Worm (Caenorhabditis elegans) whole organism, young adult: Measurements from ENCODE around the gene bath-39.

ENCODE experiments used
- B0035.1 ChIP-seq: sonication (generic microtip); optimal IDR thresholded peaks from 2 replicates; lab custom pipeline; 2016; ENCODE audit warnings: missing genetic modification characterization, mild to moderate bottlenecking, missing compliant biosample characterization, missing genotype, missing genetic modification reagents
- B0336.3 ChIP-seq: fragments of 200-800 bp; sonication (Bioruptor generic); IDR thresholded peaks from 2 replicates; pipeline ENCODE4 v1.3.6; 2022; ENCODE audit warnings: missing genetic modification characterization, missing compliant biosample characterization
- C06A6.2 ChIP-seq: fragments of 200-800 bp; sonication (Bioruptor generic); conservative IDR thresholded peaks from 2 replicates; pipeline ENCODE4 v1.3.6; 2022; ENCODE audit warnings: missing genetic modification characterization, missing compliant biosample characterization
- F22D6.2 ChIP-seq: sonication (generic microtip); optimal IDR thresholded peaks from 2 replicates; lab custom pipeline; 2016; ENCODE audit warnings: mild to moderate bottlenecking, missing genetic modification characterization, missing compliant biosample characterization
- F23B12.7 ChIP-seq: sonication (generic microtip); optimal IDR thresholded peaks from 2 replicates; lab custom pipeline; 2017; ENCODE audit warnings: missing genetic modification characterization, mild to moderate bottlenecking, missing compliant biosample characterization, antibody characterized with exemption, moderate library complexity; ENCODE audit not compliant: insufficient read depth
- F33H1.4 ChIP-seq: fragments of 200-800 bp; sonication (Bioruptor generic); IDR thresholded peaks from 2 replicates; pipeline ENCODE4 v1.3.6; 2022; ENCODE audit warnings: missing genetic modification reagents, missing genetic modification characterization, missing compliant biosample characterization
- F49E8.2 ChIP-seq: sonication (generic microtip); optimal IDR thresholded peaks from 3 replicates; lab custom pipeline; 2017; ENCODE audit warnings: missing genetic modification characterization, mild to moderate bottlenecking, missing compliant biosample characterization, antibody characterized with exemption, moderate library complexity; ENCODE audit not compliant: insufficient read depth
- K11D2.4 ChIP-seq: fragments of 200-800 bp; sonication (Bioruptor generic); IDR thresholded peaks from 2 replicates; pipeline ENCODE4 v1.3.6; 2022; ENCODE audit warnings: missing genetic modification reagents, missing genetic modification characterization, missing compliant biosample characterization
- Y79H2A.3 ChIP-seq: fragments of 200-800 bp; sonication (Bioruptor generic); conservative IDR thresholded peaks from 2 replicates; pipeline ENCODE4 v1.3.6; 2022; ENCODE audit warnings: missing genetic modification reagents, missing genetic modification characterization, missing compliant biosample characterization
- ZK185.1 ChIP-seq: sonication (generic microtip); optimal IDR thresholded peaks from 2 replicates; lab custom pipeline; 2016; ENCODE audit warnings: mild to moderate bottlenecking, missing genetic modification characterization, missing compliant biosample characterization; ENCODE audit not compliant: poor library complexity, severe bottlenecking
- ama-1 ChIP-seq, 3 experiments: fragments of 150-350 bp in 1 of 3; sonication (generic microtip) in 2 of 3; optimal IDR thresholded peaks; 2 replicates each; lab custom pipeline; 2014 to 2018; ENCODE audit warnings: missing biosample characterization in 2 of 3, missing genetic modification characterization in 2 of 3, missing genetic modification reagents in 2 of 3
- aptf-3 ChIP-seq: fragments of 200-800 bp; sonication (Bioruptor generic); IDR thresholded peaks from 2 replicates; pipeline ENCODE4 v1.3.6; 2022; ENCODE audit warnings: missing genetic modification characterization, missing compliant biosample characterization
- atf-7 ChIP-seq: sonication (generic microtip); optimal IDR thresholded peaks from 2 replicates; lab custom pipeline; 2017; ENCODE audit warnings: mild to moderate bottlenecking, missing genetic modification characterization, missing compliant biosample characterization
- attf-3 ChIP-seq: fragments of 200-800 bp; sonication (Bioruptor generic); conservative IDR thresholded peaks from 2 replicates; pipeline ENCODE4 v1.3.6; 2022; ENCODE audit warnings: missing genetic modification reagents, missing genetic modification characterization, missing compliant biosample characterization
- attf-5 ChIP-seq: fragments of 200-800 bp; sonication (Bioruptor generic); optimal IDR thresholded peaks from 2 replicates; lab custom pipeline; 2018; ENCODE audit warnings: mild to moderate bottlenecking, missing genetic modification characterization, missing compliant biosample characterization
- cebp-1 ChIP-seq, 2 experiments: fragments of 200-800 bp in 1 of 2; sonication (Bioruptor generic) in 1 of 2; sonication (generic microtip) in 1 of 2; IDR thresholded peaks in 1 of 2; optimal IDR thresholded peaks in 1 of 2; 2 replicates each; pipeline versions ENCODE4 v1.3.6 to Lab custom; 2017 to 2022; ENCODE audit warnings: missing compliant biosample characterization in 2 of 2, missing genetic modification characterization in 2 of 2, mild to moderate bottlenecking in 1 of 2, missing genetic modification reagents in 1 of 2, moderate library complexity in 1 of 2
- ceh-27 ChIP-seq: fragments of 200-800 bp; sonication (Bioruptor generic); optimal IDR thresholded peaks from 2 replicates; lab custom pipeline; 2018; ENCODE audit warnings: mild to moderate bottlenecking, missing genetic modification characterization, moderate library complexity, missing compliant biosample characterization
- ceh-58 ChIP-seq: fragments of 200-800 bp; sonication (Bioruptor generic); IDR thresholded peaks from 2 replicates; pipeline ENCODE4 v1.3.6; 2022; ENCODE audit warnings: missing genetic modification characterization, missing compliant biosample characterization
- dox-1 ChIP-seq: fragments of 200-800 bp; sonication (Bioruptor generic); IDR thresholded peaks from 2 replicates; pipeline ENCODE4 v1.3.6; 2022; ENCODE audit warnings: missing genetic modification reagents, missing genetic modification characterization, missing compliant biosample characterization
- efl-1 ChIP-seq: fragments of 150-350 bp; optimal IDR thresholded peaks from 2 replicates; lab custom pipeline; 2014; ENCODE audit warnings: missing biosample characterization, missing genetic modification reagents, missing genetic modification characterization
- egl-44 ChIP-seq: fragments of 200-800 bp; sonication (Bioruptor generic); IDR thresholded peaks from 2 replicates; pipeline ENCODE4 v1.3.6; 2022; ENCODE audit warnings: missing genetic modification reagents, missing genetic modification characterization, missing compliant biosample characterization
- hlh-26 ChIP-seq: fragments of 200-800 bp; sonication (Bioruptor generic); conservative IDR thresholded peaks from 2 replicates; pipeline ENCODE4 v1.3.6; 2022; ENCODE audit warnings: missing genetic modification reagents, missing genetic modification characterization, missing compliant biosample characterization
- hmg-1.2 ChIP-seq: fragments of 200-800 bp; sonication (Bioruptor generic); IDR thresholded peaks from 2 replicates; pipeline ENCODE4 v1.3.6; 2022; ENCODE audit warnings: missing genetic modification reagents, missing genetic modification characterization, missing compliant biosample characterization
- let-607 ChIP-seq, 2 experiments: fragments of 200-800 bp in 1 of 2; sonication (Bioruptor generic) in 1 of 2; sonication (generic microtip) in 1 of 2; optimal IDR thresholded peaks; 2 replicates each; lab custom pipeline; 2016 to 2018; ENCODE audit warnings: mild to moderate bottlenecking in 2 of 2, missing compliant biosample characterization in 2 of 2, missing genetic modification characterization in 2 of 2, moderate library complexity in 2 of 2, missing genotype in 1 of 2
- lir-1 ChIP-seq: fragments of 200-800 bp; sonication (Bioruptor generic); conservative IDR thresholded peaks from 2 replicates; pipeline ENCODE4 v1.3.6; 2022; ENCODE audit warnings: missing genetic modification reagents, missing genetic modification characterization, missing compliant biosample characterization
- madf-10 ChIP-seq: sonication (generic microtip); optimal IDR thresholded peaks from 2 replicates; lab custom pipeline; 2016; ENCODE audit warnings: mild to moderate bottlenecking, missing genetic modification characterization, missing compliant biosample characterization
- mel-28 ChIP-seq: sonication (generic microtip); optimal IDR thresholded peaks from 2 replicates; lab custom pipeline; 2016; ENCODE audit warnings: borderline replicate concordance, mild to moderate bottlenecking, missing genetic modification characterization, missing compliant biosample characterization
- nfyb-1 ChIP-seq: fragments of 200-800 bp; sonication (Bioruptor generic); IDR thresholded peaks from 2 replicates; pipeline ENCODE4 v1.3.6; 2022; ENCODE audit warnings: missing genetic modification reagents, missing genetic modification characterization, missing compliant biosample characterization
- nhr-80 ChIP-seq: sonication (generic microtip); optimal IDR thresholded peaks from 2 replicates; lab custom pipeline; 2016; ENCODE audit warnings: missing genetic modification characterization, missing compliant biosample characterization
- nhr-90 ChIP-seq: sonication (generic microtip); optimal IDR thresholded peaks from 2 replicates; lab custom pipeline; 2016; ENCODE audit warnings: missing genotype, mild to moderate bottlenecking, missing genetic modification characterization, missing compliant biosample characterization
- pbrm-1 ChIP-seq: fragments of 200-800 bp; sonication (Bioruptor generic); IDR thresholded peaks from 2 replicates; pipeline ENCODE4 v1.3.6; 2022; ENCODE audit warnings: missing genetic modification reagents, missing genetic modification characterization, missing compliant biosample characterization
- pha-4 ChIP-seq: fragments of 150-350 bp; sonication (generic microtip); optimal IDR thresholded peaks from 2 replicates; lab custom pipeline; 2014; ENCODE audit warnings: missing biosample characterization, missing genetic modification reagents, missing genetic modification characterization
- rcor-1 ChIP-seq: fragments of 200-800 bp; sonication (Bioruptor generic); IDR thresholded peaks from 2 replicates; pipeline ENCODE4 v1.3.6; 2022; ENCODE audit warnings: missing genetic modification reagents, missing genetic modification characterization, missing compliant biosample characterization
- rec-8 ChIP-seq, 2 experiments: sonication (generic microtip); optimal IDR thresholded peaks; 2 replicates each; lab custom pipeline; 2016; ENCODE audit warnings: mild to moderate bottlenecking in 2 of 2, missing genetic modification characterization in 2 of 2, missing genetic modification reagents in 2 of 2, missing genotype in 2 of 2, missing biosample characterization in 1 of 2, missing compliant biosample characterization in 1 of 2, moderate library complexity in 1 of 2
- snpc-4 ChIP-seq, 5 experiments: fragments of 150-350 bp in 1 of 5; sonication (generic microtip) in 4 of 5; optimal IDR thresholded peaks; 2 replicates each; lab custom pipeline; 2014 to 2018; ENCODE audit warnings: missing genetic modification characterization in 5 of 5, missing biosample characterization in 3 of 5, antibody characterized with exemption in 2 of 5, mild to moderate bottlenecking in 2 of 5, missing compliant biosample characterization in 2 of 5, missing genotype in 2 of 5, moderate library complexity in 2 of 5, missing genetic modification reagents in 1 of 5
- tbx-9 ChIP-seq: sonication (generic microtip); optimal IDR thresholded peaks from 2 replicates; lab custom pipeline; 2016; ENCODE audit warnings: borderline replicate concordance, missing genetic modification characterization, inconsistent platforms, missing compliant biosample characterization
- tlf-1 ChIP-seq: fragments of 200-800 bp; sonication (Bioruptor generic); optimal IDR thresholded peaks from 2 replicates; lab custom pipeline; 2018; ENCODE audit warnings: mild to moderate bottlenecking, missing genetic modification characterization, missing compliant biosample characterization
- unc-130 ChIP-seq: sonication (generic microtip); optimal IDR thresholded peaks from 2 replicates; lab custom pipeline; 2016; ENCODE audit warnings: missing genetic modification reagents, missing genetic modification characterization, missing compliant biosample characterization
- ztf-18 ChIP-seq: sonication (generic microtip); optimal IDR thresholded peaks from 2 replicates; lab custom pipeline; 2016; ENCODE audit warnings: missing genotype, mild to moderate bottlenecking, missing genetic modification characterization, missing compliant biosample characterization
- ztf-22 ChIP-seq: fragments of 200-800 bp; sonication (Bioruptor generic); optimal IDR thresholded peaks from 2 replicates; lab custom pipeline; 2018; ENCODE audit warnings: mild to moderate bottlenecking, missing genetic modification characterization, moderate library complexity, missing compliant biosample characterization
- ztf-6 ChIP-seq: fragments of 200-800 bp; sonication (Bioruptor generic); IDR thresholded peaks from 2 replicates; pipeline ENCODE4 v1.3.6; 2022; ENCODE audit warnings: missing genetic modification reagents, missing genetic modification characterization, missing compliant biosample characterization

Gene bath-39

ce11 chrV:13455448-13455847 lies 3.8 kb upstream of the bath-39 start, which contains the start of gene lurp-3:
Gene lurp-3 (plus strand): TSS chrV:13455748.
- TF ChIP-seq tbx-9 (tag; lab: Kevin White, UChicago), result no peak

DNA sequence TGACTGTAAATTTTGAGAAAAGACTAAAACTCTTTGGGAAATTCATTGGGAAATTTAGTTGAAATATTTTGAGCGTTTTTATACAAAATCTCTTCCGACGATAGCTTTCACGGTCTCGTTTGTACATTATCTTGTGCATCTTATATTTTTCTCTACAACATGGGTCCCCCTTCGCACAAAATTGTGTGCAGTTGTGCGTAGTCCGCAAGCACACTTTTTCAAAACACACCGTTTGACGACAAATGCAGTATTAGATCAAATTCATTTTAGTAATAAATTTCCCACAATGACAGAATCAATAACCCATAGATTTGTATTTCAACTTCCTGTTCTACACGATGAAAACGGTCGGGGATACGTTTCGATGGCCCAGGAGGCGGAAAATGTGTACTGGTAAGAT lies 1.4 kb upstream of the bath-39 start, which contains the start of gene F25H9.2:
F25H9.2 (plus strand) TSS at position 226 of the 400 bp plus-strand sequence.
- TF ChIP-seq F22D6.2 (no peak), rec-8 (tag; optimal IDR thresholded peaks at IDR 0.05; lab: Kevin White, UChicago) (no peak), F23B12.7 (tag; lab: Kevin White, UChicago) (no peak), snpc-4 (GFP tag; optimal IDR thresholded peaks at IDR 0.05; lab: Kevin White, UChicago) (no peak), snpc-4 (tag; optimal IDR thresholded peaks at IDR 0.05; lab: Kevin White, UChicago) (no peak), ama-1 (optimal IDR thresholded peaks at IDR 0.05; lab: Kevin White, UChicago) (no peak), ama-1 (GFP tag; optimal IDR thresholded peaks at IDR 0.05; lab: Kevin White, UChicago) (no peak), hlh-26 (GFP tag; lab: Robert Waterston, UW) (no peak), madf-10 (tag; lab: Kevin White, UChicago) (no peak), aptf-3 (no peak), tlf-1 (GFP tag; lab: Kevin White, UChicago) (no peak), ceh-58 (GFP tag; lab: Robert Waterston, UW) (no peak), hmg-1.2 (no peak), egl-44 (no peak)

ce11 chrV:13462974-13463373 lies 3.7 kb downstream of the bath-39 start, which contains the start of gene frm-10:
Gene frm-10 (plus strand): TSS chrV:13463207.
- TF ChIP-seq hmg-1.2, result peak; percentile 93
- TF ChIP-seq egl-44, result peak; percentile 68; the same call in 1 of the 2 replicates
- no peak for TF ChIP-seq snpc-4 (GFP tag; optimal IDR thresholded peaks at IDR 0.05; lab: Kevin White, UChicago)
- TF ChIP-seq snpc-4 (tag; optimal IDR thresholded peaks at IDR 0.05; lab: Kevin White, UChicago), result peak in 2 of 4 experiments; percentile 45 to 59
- TF ChIP-seq ZK185.1 (tag; lab: Kevin White, UChicago), result peak; percentile 54
- TF ChIP-seq ceh-27 (GFP tag; lab: Kevin White, UChicago), result peak; percentile 21
- no peak for TF ChIP-seq B0035.1 (tag; lab: Kevin White, UChicago)
- peak; percentile 78; the same call in 1 of the 2 replicates for TF ChIP-seq B0336.3 (GFP tag; lab: Robert Waterston, UW)
- peak; percentile 99 for TF ChIP-seq cebp-1 (GFP tag; IDR thresholded peaks at IDR 0.05; lab: Robert Waterston, UW)
- peak; percentile 100 for TF ChIP-seq cebp-1 (tag; optimal IDR thresholded peaks at IDR 0.05; lab: Kevin White, UChicago)
- peak; percentile 74 for TF ChIP-seq madf-10 (tag; lab: Kevin White, UChicago)
- TF ChIP-seq lir-1 (GFP tag; lab: Robert Waterston, UW), result no peak
- peak; percentile 39 for TF ChIP-seq ztf-18
- TF ChIP-seq pbrm-1, result peak; percentile 58; the same call in 1 of the 2 replicates
- no peak for TF ChIP-seq Y79H2A.3 (GFP tag; lab: Robert Waterston, UW)
- TF ChIP-seq F49E8.2 (tag; lab: Kevin White, UChicago), result no peak
- peak; percentile 74; the same call in 1 of the 2 replicates for TF ChIP-seq nfyb-1
- TF ChIP-seq rcor-1 (GFP tag; lab: Robert Waterston, UW), result 0 out of 2 replicates have a peak, but pooled peaks have one; percentile 36
- 0 out of 2 replicates have a peak, but pooled peaks have one; percentile 34 for TF ChIP-seq attf-3 (GFP tag; lab: Robert Waterston, UW)
- TF ChIP-seq F33H1.4 (GFP tag; lab: Robert Waterston, UW), result no peak
- TF ChIP-seq let-607 (tag; optimal IDR thresholded peaks at IDR 0.05; lab: Kevin White, UChicago), result peak; percentile 40 to 79
- TF ChIP-seq atf-7 (tag; lab: Kevin White, UChicago), result peak; percentile 84
- TF ChIP-seq nhr-80 (tag; lab: Kevin White, UChicago), result peak; percentile 94
- no peak for TF ChIP-seq efl-1
- TF ChIP-seq nhr-90 (tag; lab: Kevin White, UChicago), result peak; percentile 45
- TF ChIP-seq unc-130 (GFP tag; lab: Kevin White, UChicago), result no peak
- peak; percentile 51; the same call in 1 of the 2 replicates for TF ChIP-seq C06A6.2 (GFP tag; lab: Robert Waterston, UW)
- peak; percentile 34; the same call in 1 of the 2 replicates for TF ChIP-seq K11D2.4 (GFP tag; lab: Robert Waterston, UW)
- TF ChIP-seq ztf-22, result no peak
- peak; percentile 34 for TF ChIP-seq pha-4 (tag; lab: Kevin White, UChicago)
- no peak for TF ChIP-seq ztf-6
- TF ChIP-seq dox-1 (GFP tag; lab: Robert Waterston, UW), result peak; percentile 84; the same call in 1 of the 2 replicates
- no peak for TF ChIP-seq mel-28 (tag; lab: Kevin White, UChicago)
- TF ChIP-seq attf-5 (GFP tag; lab: Kevin White, UChicago), result peak; percentile 93
